Worm (Caenorhabditis elegans): Measurements from ENCODE around the gene nlp-55.

- no peak for TF ChIP-seq pqm-1 (tag; optimal IDR thresholded peaks at IDR 0.05)
- no peak for TF ChIP-seq nhr-11 (tag; optimal IDR thresholded peaks at IDR 0.05)
- no peak for TF ChIP-seq pha-4 (tag; optimal IDR thresholded peaks at IDR 0.05)
- TF ChIP-seq ceh-48 (tag; optimal IDR thresholded peaks at IDR 0.05) = no peak
- TF ChIP-seq dve-1 (tag; optimal IDR thresholded peaks at IDR 0.05) = no peak
- TF ChIP-seq fkh-10 (GFP tag; optimal IDR thresholded peaks at IDR 0.05) = no peak
- no peak for TF ChIP-seq pag-3 (tag; optimal IDR thresholded peaks at IDR 0.05; ENCODE audit: borderline replicate concordance)
- no peak for TF ChIP-seq zip-5 (tag; optimal IDR thresholded peaks at IDR 0.05)
- no peak for TF ChIP-seq ama-1 (optimal IDR thresholded peaks at IDR 0.05)
- TF ChIP-seq ceh-30 (tag; optimal IDR thresholded peaks at IDR 0.05) = no peak
- TF ChIP-seq C38D4.7 (GFP tag; optimal IDR thresholded peaks at IDR 0.05) = no peak
These were observed 25.8 kb downstream of the nlp-55 start, which contains the start of gene K01C8.2 for ce11 chrII:8269351-8269750.
